Worm (Caenorhabditis elegans): ENCODE data around the gene C17H12.11.

C17H12.11 gene

ce11 chrIV:6785873-6786272 lies 16.3 kb upstream of the C17H12.11 start (continued):
- TF ChIP-seq fkh-4 (tag; optimal IDR thresholded peaks at IDR 0.05; ENCODE audit: borderline replicate concordance) (peak; percentile 57), skn-1 (tag; optimal IDR thresholded peaks at IDR 0.05) (peak; percentile 82), hpl-2 (GFP tag; optimal IDR thresholded peaks at IDR 0.05) (peak; percentile 50), lin-15B (tag; optimal IDR thresholded peaks at IDR 0.05) (no peak), ets-5 (GFP tag; IDR thresholded peaks at IDR 0.05) (no peak), nhr-76 (tag; optimal IDR thresholded peaks at IDR 0.05) (no peak), irx-1 (tag; optimal IDR thresholded peaks at IDR 0.05) (peak; percentile 37), mep-1 (tag; optimal IDR thresholded peaks at IDR 0.05) (peak; percentile 87), elt-2 (tag; optimal IDR thresholded peaks at IDR 0.05) (peak; percentile 39), sox-4 (tag; optimal IDR thresholded peaks at IDR 0.05) (no peak), ceh-8 (GFP tag; optimal IDR thresholded peaks at IDR 0.05) (peak; percentile 1), pqm-1 (tag; optimal IDR thresholded peaks at IDR 0.05) (no peak), pax-3 (tag; optimal IDR thresholded peaks at IDR 0.05) (no peak), lsy-2 (tag; optimal IDR thresholded peaks at IDR 0.05) (peak; percentile 65 to 68), sptf-1 (tag; optimal IDR thresholded peaks at IDR 0.05) (no peak), nhr-90 (tag; optimal IDR thresholded peaks at IDR 0.05; ENCODE audit: poor library complexity) (peak; percentile 38), hlh-17 (GFP tag; optimal IDR thresholded peaks at IDR 0.05; ENCODE audit: borderline replicate concordance) (no peak), isw-1 (GFP tag; IDR thresholded peaks at IDR 0.05) (peak; percentile 67), snpc-4 (tag; optimal IDR thresholded peaks at IDR 0.05) (peak; percentile 54), mab-9 (GFP tag; IDR thresholded peaks at IDR 0.05) (no peak), swsn-7 (tag; optimal IDR thresholded peaks at IDR 0.05) (peak; percentile 76), fos-1 (tag; optimal IDR thresholded peaks at IDR 0.05) (no peak), ces-1 (GFP tag; optimal IDR thresholded peaks at IDR 0.05) (no peak), alr-1 (tag; optimal IDR thresholded peaks at IDR 0.05; ENCODE audit: borderline replicate concordance) (no peak), nhr-12 (tag; optimal IDR thresholded peaks at IDR 0.05) (no peak), zip-4 (GFP tag; optimal IDR thresholded peaks at IDR 0.05) (peak; percentile 98), efl-3 (GFP tag; optimal IDR thresholded peaks at IDR 0.05) (no peak), C34B4.2 (tag; optimal IDR thresholded peaks at IDR 0.05) (no peak), aly-2 (tag; optimal IDR thresholded peaks at IDR 0.05) (peak; percentile 9), unc-30 (tag; optimal IDR thresholded peaks at IDR 0.05) (no peak), C16A3.4 (tag; optimal IDR thresholded peaks at IDR 0.05) (no peak), lin-35 (GFP tag; optimal IDR thresholded peaks at IDR 0.05) (peak; percentile 52 to 62), F16B12.6 (tag; optimal IDR thresholded peaks at IDR 0.05) (peak; percentile 18), zag-1 (tag; optimal IDR thresholded peaks at IDR 0.05) (no peak), nhr-19 (GFP tag; conservative IDR thresholded peaks at IDR 0.05) (peak; percentile 71), ztf-4 (tag; optimal IDR thresholded peaks at IDR 0.05) (peak; percentile 14), aha-1 (tag; optimal IDR thresholded peaks at IDR 0.05) (no peak)

- no peak for TF ChIP-seq dpl-1 (GFP tag; optimal IDR thresholded peaks at IDR 0.05)
- TF ChIP-seq egl-13 (tag; optimal IDR thresholded peaks at IDR 0.05): no peak
- no peak for TF ChIP-seq C16A3.4 (tag; optimal IDR thresholded peaks at IDR 0.05)
- TF ChIP-seq nhr-90 (tag; optimal IDR thresholded peaks at IDR 0.05; ENCODE audit: poor library complexity): no peak
- no peak for TF ChIP-seq nhr-71 (tag; optimal IDR thresholded peaks at IDR 0.05)
- no peak for TF ChIP-seq nhr-84 (tag; optimal IDR thresholded peaks at IDR 0.05)
- TF ChIP-seq irx-1 (tag; optimal IDR thresholded peaks at IDR 0.05): no peak
- no peak for TF ChIP-seq lin-15B (tag; optimal IDR thresholded peaks at IDR 0.05)
- no peak for TF ChIP-seq sox-4 (tag; optimal IDR thresholded peaks at IDR 0.05)
Measured at ce11 chrIV:6789950-6790349, 12.2 kb upstream of the C17H12.11 start.
